Worm (Caenorhabditis elegans): ENCODE results near the gene pfas-1.
A peak's percentile ranks its signal among the peaks of the same experiment; 100 is the strongest.

Gene pfas-1

DNA sequence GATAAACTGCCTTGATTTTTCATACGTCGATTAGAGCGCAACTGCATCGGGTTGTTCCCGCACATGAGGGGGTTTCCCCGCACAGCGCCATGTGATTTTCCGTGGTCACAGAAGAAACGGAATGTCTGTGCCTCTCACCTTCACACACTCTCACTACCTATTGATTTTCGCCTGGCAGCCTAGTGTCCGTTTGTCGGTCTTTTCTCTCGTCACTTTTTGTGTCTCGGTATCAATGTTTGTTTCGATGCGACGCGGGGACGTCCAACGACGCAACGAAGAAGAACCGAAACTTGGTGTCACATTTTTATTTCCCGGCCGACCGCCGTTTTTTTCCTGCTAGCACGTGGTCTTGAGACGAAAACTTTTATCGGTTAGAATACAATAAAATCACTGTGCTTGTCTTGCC lies 6.3 kb upstream of the pfas-1 start (continued):
- peak; percentile 95 for TF ChIP-seq zfh-2 (GFP tag; conservative IDR thresholded peaks at IDR 0.05)
- no peak for TF ChIP-seq ztf-6 (GFP tag; IDR thresholded peaks at IDR 0.05)
- TF ChIP-seq pha-4 (tag; optimal IDR thresholded peaks at IDR 0.05): peak; percentile 61
- peak; percentile 50 for TF ChIP-seq nhr-27 (tag; optimal IDR thresholded peaks at IDR 0.05)
- TF ChIP-seq ztf-22 (GFP tag; optimal IDR thresholded peaks at IDR 0.05): peak; percentile 97
- TF ChIP-seq F23B12.7 (tag; optimal IDR thresholded peaks at IDR 0.05; ENCODE audit: insufficient read depth): peak; percentile 17
- peak; percentile 92 for TF ChIP-seq nhr-90 (tag; optimal IDR thresholded peaks at IDR 0.05)
- no peak for TF ChIP-seq B0261.1 (tag; optimal IDR thresholded peaks at IDR 0.05)
- no peak for TF ChIP-seq rpc-1 (optimal IDR thresholded peaks at IDR 0.05)
- TF ChIP-seq rpc-1 (tag; optimal IDR thresholded peaks at IDR 0.05): no peak
- peak; percentile 91 for TF ChIP-seq madf-10 (tag; optimal IDR thresholded peaks at IDR 0.05)
- TF ChIP-seq let-526 (GFP tag; IDR thresholded peaks at IDR 0.05): 0 out of 2 replicates have a peak, but pooled peaks have one; percentile 30
- TF ChIP-seq nfyb-1 (GFP tag; IDR thresholded peaks at IDR 0.05): peak; percentile 93
- no peak for TF ChIP-seq aptf-2 (GFP tag; conservative IDR thresholded peaks at IDR 0.05)
- peak; percentile 82 for TF ChIP-seq K11D2.4 (GFP tag; IDR thresholded peaks at IDR 0.05)
- no peak for TF ChIP-seq mes-4 (tag; optimal IDR thresholded peaks at IDR 0.05)
- peak; percentile 83 for TF ChIP-seq athp-1 (tag; optimal IDR thresholded peaks at IDR 0.05)
- no peak for TF ChIP-seq F39B2.1 (GFP tag; IDR thresholded peaks at IDR 0.05)
- TF ChIP-seq K12H6.12 (tag; optimal IDR thresholded peaks at IDR 0.05): peak; percentile 94
- TF ChIP-seq B0336.3 (GFP tag; IDR thresholded peaks at IDR 0.05): peak; percentile 93
- TF ChIP-seq egl-18 (GFP tag; IDR thresholded peaks at IDR 0.05): no peak
- no peak for TF ChIP-seq xnd-1 (tag; optimal IDR thresholded peaks at IDR 0.05)
- TF ChIP-seq unc-62 (GFP tag; optimal IDR thresholded peaks at IDR 0.05): peak; percentile 83
- peak; percentile 61 for TF ChIP-seq repo-1 (tag; optimal IDR thresholded peaks at IDR 0.05)
- peak; percentile 71; the same call in 1 of the 2 replicates for TF ChIP-seq lir-1 (GFP tag; conservative IDR thresholded peaks at IDR 0.05)
- TF ChIP-seq Y53F4B.3 (GFP tag; IDR thresholded peaks at IDR 0.05): no peak
- TF ChIP-seq aptf-3 (GFP tag; IDR thresholded peaks at IDR 0.05): no peak
- TF ChIP-seq ztf-25 (GFP tag; IDR thresholded peaks at IDR 0.05): no peak
- TF ChIP-seq lin-40 (tag; optimal IDR thresholded peaks at IDR 0.05): peak; percentile 91
- TF ChIP-seq unc-130 (GFP tag; optimal IDR thresholded peaks at IDR 0.05): no peak
- TF ChIP-seq gei-17 (GFP tag; optimal IDR thresholded peaks at IDR 0.05): peak; percentile 32
- TF ChIP-seq mxl-1 (tag; optimal IDR thresholded peaks at IDR 0.05): peak; percentile 20
- no peak for TF ChIP-seq nfya-2 (GFP tag; IDR thresholded peaks at IDR 0.05)
- peak; percentile 90 for TF ChIP-seq ceh-27 (GFP tag; optimal IDR thresholded peaks at IDR 0.05)
- TF ChIP-seq attf-5 (GFP tag; optimal IDR thresholded peaks at IDR 0.05): peak; percentile 98
- peak; percentile 60 for TF ChIP-seq B0035.1 (tag; optimal IDR thresholded peaks at IDR 0.05)
- no peak for TF ChIP-seq ama-1 (optimal IDR thresholded peaks at IDR 0.05)
- no peak for TF ChIP-seq ama-1 (GFP tag; optimal IDR thresholded peaks at IDR 0.05)
- no peak for TF ChIP-seq ceh-40 (GFP tag; IDR thresholded peaks at IDR 0.05)
- TF ChIP-seq lag-1 (GFP tag; IDR thresholded peaks at IDR 0.05): no peak
- peak; percentile 96 for TF ChIP-seq atf-7 (tag; optimal IDR thresholded peaks at IDR 0.05)
- TF ChIP-seq rcor-1 (GFP tag; IDR thresholded peaks at IDR 0.05): peak; percentile 46
- peak; percentile 94 for TF ChIP-seq ztf-26 (tag; optimal IDR thresholded peaks at IDR 0.05)
- TF ChIP-seq T26A5.8 (tag; optimal IDR thresholded peaks at IDR 0.05): no peak
- TF ChIP-seq pbrm-1 (GFP tag; IDR thresholded peaks at IDR 0.05): peak; percentile 79; the same call in 1 of the 2 replicates
- TF ChIP-seq zim-3 (tag; optimal IDR thresholded peaks at IDR 0.05): no peak
- peak; percentile 99 for TF ChIP-seq nhr-80 (tag; optimal IDR thresholded peaks at IDR 0.05)
- TF ChIP-seq Y79H2A.3 (GFP tag; conservative IDR thresholded peaks at IDR 0.05): no peak
- TF ChIP-seq ztf-3 (GFP tag; optimal IDR thresholded peaks at IDR 0.05): peak; percentile 56
- peak; percentile 48; the same call in 1 of the 2 replicates for TF ChIP-seq lin-26 (GFP tag; IDR thresholded peaks at IDR 0.05)
- TF ChIP-seq ztf-18 (tag; optimal IDR thresholded peaks at IDR 0.05): peak; percentile 65
